Fruit fly (Drosophila melanogaster) whole organism, embryonic: ENCODE data around the gene CG31178.

Source experiments
- Atf3 ChIP-seq: fragments of 200-800 bp; sonication (Bioruptor generic); optimal IDR thresholded peaks from 3 replicates; lab custom pipeline; 2016; ENCODE audit warnings: missing biosample characterization, missing genetic modification characterization
- Bteb2 ChIP-seq: fragments of 200-800 bp; sonication (Bioruptor generic); optimal IDR thresholded peaks from 2 replicates; lab custom pipeline; 2016; ENCODE audit warnings: missing biosample characterization, missing genetic modification characterization
- CG10366 ChIP-seq: fragments of 200-800 bp; sonication (Bioruptor generic); IDR thresholded peaks from 2 replicates; pipeline ENCODE4 v1.3.6; 2022; ENCODE audit warnings: missing biosample characterization, missing genetic modification characterization
- CG10431 ChIP-seq: fragments of 200-800 bp; sonication (Bioruptor generic); optimal IDR thresholded peaks from 3 replicates; lab custom pipeline; 2018; ENCODE audit warnings: missing biosample characterization, mild to moderate bottlenecking, missing genetic modification characterization
- CG14050 ChIP-seq: fragments of 200-800 bp; sonication (Bioruptor generic); IDR thresholded peaks from 3 replicates; pipeline ENCODE4 v1.3.6; 2022; ENCODE audit warnings: missing biosample characterization, missing genetic modification characterization
- CG17361 ChIP-seq: fragments of 200-800 bp; sonication (Bioruptor generic); IDR thresholded peaks from 3 replicates; pipeline ENCODE4 v1.3.6; 2022; ENCODE audit warnings: missing biosample characterization, missing genetic modification characterization
- CG17802 ChIP-seq: fragments of 200-800 bp; sonication (Bioruptor generic); optimal IDR thresholded peaks from 2 replicates; lab custom pipeline; 2018; ENCODE audit warnings: missing biosample characterization, mild to moderate bottlenecking, missing genetic modification characterization, moderate library complexity
- CG18764 ChIP-seq: fragments of 200-800 bp; sonication (Bioruptor generic); optimal IDR thresholded peaks from 3 replicates; lab custom pipeline; 2016; ENCODE audit warnings: missing biosample characterization, missing genetic modification characterization
- CG30020 ChIP-seq: fragments of 200-800 bp; optimal IDR thresholded peaks from 2 replicates; lab custom pipeline; 2019; ENCODE audit warnings: missing biosample characterization, mild to moderate bottlenecking, missing genetic modification characterization, moderate library complexity
- CG31388 ChIP-seq: fragments of 200-800 bp; sonication (Bioruptor generic); optimal IDR thresholded peaks from 2 replicates; lab custom pipeline; 2016; ENCODE audit warnings: missing biosample characterization, missing genetic modification characterization
- CG33213 ChIP-seq: fragments of 200-800 bp; sonication (Bioruptor generic); optimal IDR thresholded peaks from 3 replicates; lab custom pipeline; 2016; ENCODE audit warnings: missing biosample characterization, missing genetic modification characterization
- CG43689 ChIP-seq: fragments of 200-800 bp; sonication (Bioruptor generic); IDR thresholded peaks from 2 replicates; pipeline ENCODE4 v1.3.6; 2022; ENCODE audit warnings: missing biosample characterization, missing genetic modification characterization
- CG5180 ChIP-seq: fragments of 200-800 bp; sonication (Bioruptor generic); optimal IDR thresholded peaks from 3 replicates; lab custom pipeline; 2017; ENCODE audit warnings: missing biosample characterization, missing genetic modification characterization, mild to moderate bottlenecking, moderate library complexity, missing genetic modification reagents
- CG6254 ChIP-seq: fragments of 200-800 bp; sonication (Bioruptor generic); optimal IDR thresholded peaks from 3 replicates; lab custom pipeline; 2017; ENCODE audit warnings: mild to moderate bottlenecking, missing biosample characterization, missing genetic modification reagents, missing genetic modification characterization
- CG7556 ChIP-seq: fragments of 200-800 bp; sonication (Bioruptor generic); optimal IDR thresholded peaks from 2 replicates; lab custom pipeline; 2017; ENCODE audit warnings: missing biosample characterization, mild to moderate bottlenecking, missing genetic modification characterization
- CG7839 ChIP-seq: fragments of 200-800 bp; sonication (Bioruptor generic); optimal IDR thresholded peaks from 3 replicates; lab custom pipeline; 2018; ENCODE audit warnings: missing biosample characterization, mild to moderate bottlenecking, missing genetic modification characterization, moderate library complexity
- CG8924 ChIP-seq: fragments of 200-800 bp; optimal IDR thresholded peaks from 3 replicates; lab custom pipeline; 2019; ENCODE audit warnings: missing biosample characterization, mild to moderate bottlenecking, missing genetic modification characterization, moderate library complexity
- CG8944 ChIP-seq: fragments of 200-800 bp; sonication (Bioruptor generic); optimal IDR thresholded peaks from 3 replicates; lab custom pipeline; 2016; ENCODE audit warnings: missing biosample characterization, missing genetic modification characterization
- CG9215 ChIP-seq: fragments of 200-800 bp; sonication (Bioruptor generic); IDR thresholded peaks from 2 replicates; pipeline ENCODE4 v1.3.6; 2022; ENCODE audit warnings: missing biosample characterization, missing genetic modification characterization
- Camta ChIP-seq: fragments of 200-800 bp; sonication (Bioruptor generic); optimal IDR thresholded peaks from 2 replicates; lab custom pipeline; 2016; ENCODE audit warnings: missing biosample characterization, missing genetic modification characterization
- CkIIα-i1 ChIP-seq: fragments of 200-800 bp; sonication (Bioruptor generic); IDR thresholded peaks from 2 replicates; pipeline ENCODE4 v1.3.6; 2022; ENCODE audit warnings: missing biosample characterization, missing genetic modification characterization
- D19A ChIP-seq: fragments of 200-800 bp; optimal IDR thresholded peaks from 3 replicates; lab custom pipeline; 2019; ENCODE audit warnings: missing biosample characterization, mild to moderate bottlenecking, missing genetic modification characterization, moderate library complexity
- Dip3 ChIP-seq: fragments of 200-800 bp; sonication (Bioruptor generic); optimal IDR thresholded peaks from 3 replicates; lab custom pipeline; 2016; ENCODE audit warnings: missing biosample characterization, missing genetic modification characterization
- ERR ChIP-seq: fragments of 200-800 bp; sonication (Bioruptor generic); optimal IDR thresholded peaks from 2 replicates; lab custom pipeline; 2016; ENCODE audit warnings: missing biosample characterization, missing genetic modification characterization
- Fer3 ChIP-seq: fragments of 200-800 bp; sonication (Bioruptor generic); optimal IDR thresholded peaks from 2 replicates; lab custom pipeline; 2018; ENCODE audit warnings: missing biosample characterization, mild to moderate bottlenecking, missing genetic modification characterization, moderate library complexity
- Hr78 ChIP-seq, 2 experiments: fragments of 200-800 bp in 1 of 2; fragments of >200 bp in 1 of 2; sonication (Bioruptor generic) in 1 of 2; optimal IDR thresholded peaks; 2 replicates each; lab custom pipeline; 2017 to 2019; ENCODE audit warnings: missing biosample characterization in 2 of 2, missing genetic modification characterization in 2 of 2, mild to moderate bottlenecking in 1 of 2, moderate library complexity in 1 of 2
- Nf-YA ChIP-seq: fragments of 200-800 bp; sonication (Bioruptor generic); IDR thresholded peaks from 2 replicates; pipeline ENCODE4 v1.3.6; 2022; ENCODE audit warnings: missing biosample characterization, missing genetic modification characterization
- Scr ChIP-seq: fragments of 200-800 bp; sonication (Bioruptor generic); IDR thresholded peaks from 2 replicates; pipeline ENCODE4 v1.3.6; 2022; ENCODE audit warnings: missing biosample characterization, missing genetic modification characterization; ENCODE audit not compliant: partially characterized antibody
- Six4 ChIP-seq: fragments of 200-800 bp; sonication (Bioruptor generic); optimal IDR thresholded peaks from 2 replicates; lab custom pipeline; 2016; ENCODE audit warnings: missing biosample characterization, missing genetic modification characterization
- Tbp ChIP-seq: fragments of >200 bp; optimal IDR thresholded peaks from 2 replicates; lab custom pipeline; 2018; ENCODE audit warnings: missing biosample characterization, missing genetic modification characterization
- dan ChIP-seq: fragments of 200-800 bp; sonication (Bioruptor generic); IDR thresholded peaks from 2 replicates; pipeline ENCODE4 v1.3.6; 2022; ENCODE audit warnings: missing biosample characterization, missing genetic modification characterization
- dati ChIP-seq: fragments of 200-800 bp; sonication (Bioruptor generic); IDR thresholded peaks from 2 replicates; pipeline ENCODE4 v1.3.6; 2022; ENCODE audit warnings: missing biosample characterization, missing genetic modification characterization
- dpn ChIP-seq, 2 experiments: fragments of 200-800 bp; sonication (Bioruptor generic); optimal IDR thresholded peaks; 3 replicates each; lab custom pipeline; 2016; ENCODE audit warnings: missing biosample characterization in 2 of 2, missing genetic modification characterization in 2 of 2
- esg ChIP-seq: fragments of 200-800 bp; sonication (Bioruptor generic); conservative IDR thresholded peaks from 2 replicates; pipeline ENCODE4 v1.3.6; 2022; ENCODE audit warnings: missing biosample characterization, missing genetic modification characterization
- eve ChIP-seq, 2 experiments: fragments of >200 bp; optimal IDR thresholded peaks; 2 replicates each; lab custom pipeline; 2017; ENCODE audit warnings: missing biosample characterization in 2 of 2, missing genetic modification characterization in 2 of 2
- grau ChIP-seq: fragments of 200-800 bp; optimal IDR thresholded peaks from 3 replicates; lab custom pipeline; 2019; ENCODE audit warnings: missing biosample characterization, mild to moderate bottlenecking, missing genetic modification characterization, moderate library complexity
- grn ChIP-seq: fragments of 200-800 bp; sonication (Bioruptor generic); optimal IDR thresholded peaks from 3 replicates; lab custom pipeline; 2017; ENCODE audit warnings: missing biosample characterization, missing genetic modification characterization
- lola ChIP-seq, 3 experiments: fragments of >200 bp in 2 of 3; fragments of 200-800 bp in 1 of 3; sonication (Bioruptor generic) in 1 of 3; optimal IDR thresholded peaks; 2 replicates each; lab custom pipeline; 2017 to 2019; ENCODE audit warnings: missing biosample characterization in 3 of 3, missing genetic modification characterization in 3 of 3, mild to moderate bottlenecking in 1 of 3, moderate library complexity in 1 of 3
- mam ChIP-seq: fragments of 200-800 bp; sonication (Bioruptor generic); optimal IDR thresholded peaks from 3 replicates; lab custom pipeline; 2016; ENCODE audit warnings: missing biosample characterization, missing genetic modification characterization
- mld ChIP-seq: fragments of 200-800 bp; sonication (Bioruptor generic); IDR thresholded peaks from 3 replicates; pipeline ENCODE4 v1.3.6; 2022; ENCODE audit warnings: missing biosample characterization, missing genetic modification characterization; ENCODE audit not compliant: partially characterized antibody
- org-1 ChIP-seq: fragments of 200-800 bp; sonication (Bioruptor generic); optimal IDR thresholded peaks from 2 replicates; lab custom pipeline; 2017; ENCODE audit warnings: missing biosample characterization, missing genetic modification characterization
- run ChIP-seq: fragments of 200-800 bp; sonication (Bioruptor generic); optimal IDR thresholded peaks from 3 replicates; lab custom pipeline; 2018; ENCODE audit warnings: missing biosample characterization, mild to moderate bottlenecking, missing genetic modification characterization
- sim ChIP-seq: fragments of 200-800 bp; sonication (Bioruptor generic); IDR thresholded peaks from 2 replicates; pipeline ENCODE4 v1.3.6; 2022; ENCODE audit warnings: missing biosample characterization, missing genetic modification characterization
- sr ChIP-seq: fragments of 200-800 bp; sonication (Bioruptor generic); IDR thresholded peaks from 3 replicates; pipeline ENCODE4 v1.3.6; 2022; ENCODE audit warnings: missing biosample characterization, missing genetic modification characterization
- sug ChIP-seq: fragments of 200-800 bp; optimal IDR thresholded peaks from 2 replicates; lab custom pipeline; 2019; ENCODE audit warnings: missing biosample characterization, mild to moderate bottlenecking, missing genetic modification characterization, moderate library complexity
- tio ChIP-seq: fragments of 200-800 bp; sonication (Bioruptor generic); optimal IDR thresholded peaks from 2 replicates; lab custom pipeline; 2017; ENCODE audit warnings: missing biosample characterization, missing genetic modification characterization, inconsistent platforms
- trh ChIP-seq: fragments of 200-800 bp; sonication (Bioruptor generic); optimal IDR thresholded peaks from 2 replicates; lab custom pipeline; 2016; ENCODE audit warnings: missing biosample characterization, missing genetic modification characterization
- tup ChIP-seq: fragments of 200-800 bp; sonication (Bioruptor generic); optimal IDR thresholded peaks from 2 replicates; lab custom pipeline; 2016; ENCODE audit warnings: missing biosample characterization, mild to moderate bottlenecking, missing genetic modification characterization, moderate library complexity
- z ChIP-seq: fragments of 200-800 bp; sonication (Bioruptor generic); IDR thresholded peaks from 3 replicates; pipeline ENCODE4 v1.3.6; 2022; ENCODE audit warnings: missing biosample characterization, missing genetic modification characterization

CG31178 gene

dm6 chr3R:21870158-21870971, 3.2 kb upstream of the CG31178 start, which contains the start of gene CG31431 (continued):
- TF ChIP-seq Bteb2 (peak; percentile 96), CG30020 (tag; lab: Kevin White, UChicago) (peak; percentile 77), CG17361 (GFP tag; lab: Robert Waterston, UW) (peak; percentile 97), CG7556 (peak; percentile 97), CG10366 (GFP tag; lab: Robert Waterston, UW) (peak; percentile 97), Camta (GFP tag; lab: Kevin White, UChicago) (peak; percentile 96), CkIIα-i1 (peak; percentile 84), z (GFP tag; lab: Robert Waterston, UW) (peak; percentile 72; the same call in 2 of the 3 replicates), CG17802 (peak; percentile 79), sim (GFP tag; lab: Robert Waterston, UW) (peak; percentile 94), ERR (GFP tag; lab: Kevin White, UChicago) (peak; percentile 97), CG5180 (GFP tag; lab: Kevin White, UChicago) (peak; percentile 89), esg (peak; percentile 96), CG18764 (peak; percentile 94), CG6254 (peak; percentile 89), CG33213 (GFP tag; lab: Kevin White, UChicago) (peak; percentile 97), dpn (GFP tag; optimal IDR thresholded peaks at IDR 0.05; lab: Kevin White, UChicago) (peak; percentile 97), Nf-YA (GFP tag; lab: Robert Waterston, UW) (peak; percentile 95), Tbp (GFP tag; lab: Kevin White, UChicago) (no peak), org-1 (peak; percentile 98), mam (GFP tag; lab: Kevin White, UChicago) (peak; percentile 98), tio (GFP tag; lab: Kevin White, UChicago) (peak; percentile 96), sug (tag; lab: Kevin White, UChicago) (peak; percentile 96), CG8944 (GFP tag; lab: Kevin White, UChicago) (peak; percentile 98), dati (GFP tag; lab: Robert Waterston, UW) (peak; percentile 93), CG7839 (tag; lab: Kevin White, UChicago) (peak; percentile 99), Six4 (GFP tag; lab: Kevin White, UChicago) (peak; percentile 96), CG14050 (peak; percentile 96), trh (GFP tag; lab: Kevin White, UChicago) (peak; percentile 87), CG43689 (GFP tag; lab: Robert Waterston, UW) (peak; percentile 95), CG10431 (peak; percentile 69), CG8924 (tag; lab: Kevin White, UChicago) (peak; percentile 98), CG31388 (GFP tag; lab: Kevin White, UChicago) (peak; percentile 96), Scr (GFP tag; lab: Robert Waterston, UW) (no peak), Dip3 (GFP tag; lab: Kevin White, UChicago) (peak; percentile 97), CG9215 (GFP tag; lab: Robert Waterston, UW) (peak; percentile 96), lola (GFP tag; optimal IDR thresholded peaks at IDR 0.05; lab: Kevin White, UChicago) (peak in 1 of 3 experiments; percentile 91), grau (tag; lab: Kevin White, UChicago) (peak; percentile 96), eve (GFP tag; optimal IDR thresholded peaks at IDR 0.05; lab: Kevin White, UChicago) (peak; percentile 73 to 97), tup (peak; percentile 94), run (peak; percentile 85), sr (GFP tag; lab: Robert Waterston, UW) (peak; percentile 88), D19A (peak; percentile 94), dan (GFP tag; lab: Robert Waterston, UW) (peak; percentile 88), mld (no peak), Hr78 (GFP tag; optimal IDR thresholded peaks at IDR 0.05; lab: Kevin White, UChicago) (peak in 1 of 2 experiments; percentile 76), Fer3 (peak; percentile 98), Atf3 (GFP tag; lab: Kevin White, UChicago) (peak; percentile 95), grn (peak; percentile 99)
